Fruit fly (Drosophila melanogaster) whole organism, embryonic: ENCODE results near the gene CG1910.

Source experiments
- Bgb ChIP-seq: fragments of 200-800 bp; sonication (Bioruptor generic); IDR thresholded peaks from 2 replicates; pipeline ENCODE4 v1.3.6; 2022; ENCODE audit warnings: missing biosample characterization, missing genetic modification characterization; ENCODE audit not compliant: partially characterized antibody
- CG11560 ChIP-seq: fragments of 200-800 bp; sonication (Bioruptor generic); IDR thresholded peaks from 3 replicates; pipeline ENCODE4 v1.3.6; 2022; ENCODE audit warnings: missing biosample characterization, missing genetic modification characterization
- CG13624 ChIP-seq: fragments of 200-800 bp; sonication (Bioruptor generic); optimal IDR thresholded peaks from 2 replicates; lab custom pipeline; 2016; ENCODE audit warnings: missing biosample characterization, missing genetic modification characterization
- CG14860 ChIP-seq: fragments of 200-800 bp; sonication (Bioruptor generic); IDR thresholded peaks from 3 replicates; pipeline ENCODE4 v1.3.6; 2022; ENCODE audit warnings: missing biosample characterization, missing genetic modification characterization; ENCODE audit not compliant: partially characterized antibody
- CG15514 ChIP-seq: fragments of 200-800 bp; sonication (Bioruptor generic); optimal IDR thresholded peaks from 3 replicates; lab custom pipeline; 2017; ENCODE audit warnings: missing biosample characterization, missing genetic modification characterization, mild to moderate bottlenecking, moderate library complexity, missing genetic modification reagents
- CG1603 ChIP-seq: fragments of 200-800 bp; sonication (Bioruptor generic); optimal IDR thresholded peaks from 2 replicates; lab custom pipeline; 2019; ENCODE audit warnings: missing biosample characterization, mild to moderate bottlenecking, missing genetic modification characterization, moderate library complexity
- CG16813 ChIP-seq: fragments of 200-800 bp; sonication (Bioruptor generic); IDR thresholded peaks from 3 replicates; pipeline ENCODE4 v1.3.6; 2022; ENCODE audit warnings: missing biosample characterization, missing genetic modification characterization; ENCODE audit not compliant: partially characterized antibody
- CG2120 ChIP-seq: fragments of 200-800 bp; sonication (Bioruptor generic); optimal IDR thresholded peaks from 3 replicates; lab custom pipeline; 2016; ENCODE audit warnings: missing biosample characterization, missing genetic modification characterization
- CG30020 ChIP-seq: fragments of 200-800 bp; optimal IDR thresholded peaks from 2 replicates; lab custom pipeline; 2019; ENCODE audit warnings: missing biosample characterization, mild to moderate bottlenecking, missing genetic modification characterization, moderate library complexity
- CG3847 ChIP-seq: fragments of 200-800 bp; sonication (Bioruptor generic); IDR thresholded peaks from 2 replicates; pipeline ENCODE4 v1.3.6; 2022; ENCODE audit warnings: missing biosample characterization, missing genetic modification characterization
- CG6689 ChIP-seq: fragments of 200-800 bp; sonication (Bioruptor generic); IDR thresholded peaks from 2 replicates; pipeline ENCODE4 v1.3.6; 2022; ENCODE audit warnings: missing biosample characterization, missing genetic modification characterization
- CG7987 ChIP-seq: fragments of 200-800 bp; sonication (Bioruptor generic); optimal IDR thresholded peaks from 2 replicates; lab custom pipeline; 2018; ENCODE audit warnings: missing biosample characterization, mild to moderate bottlenecking, missing genetic modification characterization, moderate library complexity
- CG8944 ChIP-seq: fragments of 200-800 bp; sonication (Bioruptor generic); optimal IDR thresholded peaks from 3 replicates; lab custom pipeline; 2016; ENCODE audit warnings: missing biosample characterization, missing genetic modification characterization
- CG9437 ChIP-seq: fragments of 200-800 bp; sonication (Bioruptor generic); optimal IDR thresholded peaks from 2 replicates; lab custom pipeline; 2018; ENCODE audit warnings: missing biosample characterization, mild to moderate bottlenecking, missing genetic modification characterization
- Doc3 ChIP-seq: fragments of 200-800 bp; sonication (Bioruptor generic); IDR thresholded peaks from 3 replicates; pipeline ENCODE4 v1.3.6; 2022; ENCODE audit warnings: missing biosample characterization, missing genetic modification characterization; ENCODE audit not compliant: partially characterized antibody
- Ets65A ChIP-seq: fragments of 200-800 bp; sonication (Bioruptor generic); peaks from one replicate; lab custom pipeline; 2016; ENCODE audit warnings: missing biosample characterization, missing genetic modification characterization
- Ets97D ChIP-seq: fragments of 200-800 bp; sonication (Bioruptor generic); optimal IDR thresholded peaks from 3 replicates; lab custom pipeline; 2016; ENCODE audit warnings: missing biosample characterization, missing genetic modification characterization
- HmgD ChIP-seq: fragments of 200-800 bp; sonication (Bioruptor generic); optimal IDR thresholded peaks from 3 replicates; lab custom pipeline; 2016; ENCODE audit warnings: missing biosample characterization, missing genetic modification characterization
- Hr51 ChIP-seq, 2 experiments: fragments of 200-800 bp; sonication (Bioruptor generic); optimal IDR thresholded peaks; 2 replicates in 1 of 2; 3 replicates in 1 of 2; lab custom pipeline; 2016 to 2018; ENCODE audit warnings: missing biosample characterization in 2 of 2, missing genetic modification characterization in 2 of 2, mild to moderate bottlenecking in 1 of 2, moderate library complexity in 1 of 2
- Med ChIP-seq: fragments of 200-800 bp; sonication (Bioruptor generic); peaks from one replicate; lab custom pipeline; 2016; ENCODE audit warnings: missing biosample characterization, missing genetic modification characterization, mild to moderate bottlenecking, inconsistent platforms, moderate library complexity
- Mes4 ChIP-seq: fragments of 200-800 bp; sonication (Bioruptor generic); optimal IDR thresholded peaks from 2 replicates; lab custom pipeline; 2016; ENCODE audit warnings: missing biosample characterization, missing genetic modification characterization
- Sry-β ChIP-seq: fragments of 200-800 bp; sonication (Bioruptor generic); optimal IDR thresholded peaks from 2 replicates; lab custom pipeline; 2018; ENCODE audit warnings: missing biosample characterization, mild to moderate bottlenecking, missing genetic modification characterization, moderate library complexity
- Sry-δ ChIP-seq: fragments of 200-800 bp; sonication (Bioruptor generic); optimal IDR thresholded peaks from 2 replicates; lab custom pipeline; 2016; ENCODE audit warnings: missing biosample characterization, missing genetic modification characterization
- Vsx1 ChIP-seq: fragments of 200-800 bp; sonication (Bioruptor generic); optimal IDR thresholded peaks from 2 replicates; lab custom pipeline; 2017; ENCODE audit warnings: missing biosample characterization, mild to moderate bottlenecking, missing genetic modification characterization, missing genetic modification reagents
- YL-1 ChIP-seq: fragments of 200-800 bp; sonication (Bioruptor generic); optimal IDR thresholded peaks from 3 replicates; lab custom pipeline; 2017; ENCODE audit warnings: missing biosample characterization, mild to moderate bottlenecking, missing genetic modification characterization
- amos ChIP-seq: fragments of 200-800 bp; sonication (Bioruptor generic); IDR thresholded peaks from 2 replicates; pipeline ENCODE4 v1.3.6; 2022; ENCODE audit warnings: missing biosample characterization, missing genetic modification characterization; ENCODE audit not compliant: partially characterized antibody
- ase ChIP-seq: fragments of 200-800 bp; sonication (Bioruptor generic); IDR thresholded peaks from 3 replicates; pipeline ENCODE4 v1.3.6; 2022; ENCODE audit warnings: missing biosample characterization, missing genetic modification characterization
- cas ChIP-seq: fragments of 200-800 bp; sonication (Bioruptor generic); IDR thresholded peaks from 2 replicates; pipeline ENCODE4 v1.3.6; 2022; ENCODE audit warnings: missing biosample characterization, missing genetic modification characterization
- chinmo ChIP-seq: fragments of 200-800 bp; sonication (Bioruptor generic); IDR thresholded peaks from 4 replicates; pipeline ENCODE4 v1.3.6; 2022; ENCODE audit warnings: missing biosample characterization, missing genetic modification characterization; ENCODE audit not compliant: partially characterized antibody
- crc ChIP-seq: fragments of 200-800 bp; sonication (Bioruptor generic); optimal IDR thresholded peaks from 2 replicates; lab custom pipeline; 2016; ENCODE audit warnings: missing biosample characterization, missing genetic modification characterization
- croc ChIP-seq: fragments of 200-800 bp; sonication (Bioruptor generic); conservative IDR thresholded peaks from 3 replicates; pipeline ENCODE4 v1.3.6; 2022; ENCODE audit warnings: missing biosample characterization, missing genetic modification characterization
- crol ChIP-seq: fragments of 200-800 bp; sonication (Bioruptor generic); IDR thresholded peaks from 2 replicates; pipeline ENCODE4 v1.3.6; 2022; ENCODE audit warnings: missing biosample characterization, missing genetic modification characterization
- dm ChIP-seq: fragments of 200-800 bp; sonication (Bioruptor generic); optimal IDR thresholded peaks from 3 replicates; lab custom pipeline; 2016; ENCODE audit warnings: missing biosample characterization, missing genetic modification characterization
- gfzf ChIP-seq: fragments of 200-800 bp; sonication (Bioruptor generic); optimal IDR thresholded peaks from 2 replicates; lab custom pipeline; 2016; ENCODE audit warnings: missing biosample characterization, mild to moderate bottlenecking, missing genetic modification characterization, moderate library complexity
- lola ChIP-seq, 3 experiments: fragments of >200 bp in 2 of 3; fragments of 200-800 bp in 1 of 3; sonication (Bioruptor generic) in 1 of 3; optimal IDR thresholded peaks; 2 replicates each; lab custom pipeline; 2017 to 2019; ENCODE audit warnings: missing biosample characterization in 3 of 3, missing genetic modification characterization in 3 of 3, mild to moderate bottlenecking in 1 of 3, moderate library complexity in 1 of 3
- pan ChIP-seq, 4 experiments: fragments of >200 bp in 3 of 4; fragments of 200-800 bp in 1 of 4; sonication (Bioruptor generic) in 1 of 4; optimal IDR thresholded peaks in 3 of 4; IDR thresholded peaks in 1 of 4; 2 replicates each; pipeline versions ENCODE4 v1.3.6 to Lab custom; 2017 to 2022; ENCODE audit warnings: missing biosample characterization in 2 of 4, missing genetic modification characterization in 2 of 4, mixed read lengths in 1 of 4
- prd ChIP-seq, 3 experiments: fragments of >200 bp in 2 of 3; fragments of 200-800 bp in 1 of 3; sonication (Bioruptor generic) in 1 of 3; optimal IDR thresholded peaks in 2 of 3; IDR thresholded peaks in 1 of 3; 2 replicates in 2 of 3; 3 replicates in 1 of 3; pipeline versions ENCODE4 v1.3.6 to Lab custom; 2017 to 2022; ENCODE audit warnings: missing biosample characterization in 1 of 3, missing genetic modification characterization in 1 of 3
- pzg ChIP-seq: fragments of 200-800 bp; sonication (Bioruptor generic); optimal IDR thresholded peaks from 3 replicates; lab custom pipeline; 2018; ENCODE audit warnings: missing biosample characterization, mild to moderate bottlenecking, missing genetic modification characterization, moderate library complexity
- sima ChIP-seq: fragments of 200-800 bp; sonication (Bioruptor generic); optimal IDR thresholded peaks from 2 replicates; lab custom pipeline; 2016; ENCODE audit warnings: missing biosample characterization, missing genetic modification characterization
- ssp ChIP-seq: fragments of 200-800 bp; sonication (Bioruptor generic); IDR thresholded peaks from 2 replicates; pipeline ENCODE4 v1.3.6; 2022; ENCODE audit warnings: missing biosample characterization, missing genetic modification characterization
- stc ChIP-seq: fragments of 200-800 bp; sonication (Bioruptor generic); IDR thresholded peaks from 2 replicates; pipeline ENCODE4 v1.3.6; 2022; ENCODE audit warnings: missing biosample characterization, missing genetic modification characterization
- stwl ChIP-seq: fragments of 200-800 bp; sonication (Bioruptor generic); optimal IDR thresholded peaks from 3 replicates; lab custom pipeline; 2018; ENCODE audit warnings: missing biosample characterization, mild to moderate bottlenecking, missing genetic modification characterization, moderate library complexity
- tna ChIP-seq: fragments of 200-800 bp; sonication (Bioruptor generic); IDR thresholded peaks from 2 replicates; pipeline ENCODE4 v1.3.6; 2022; ENCODE audit warnings: missing biosample characterization, missing genetic modification characterization; ENCODE audit not compliant: partially characterized antibody
- trem ChIP-seq: fragments of 200-800 bp; optimal IDR thresholded peaks from 3 replicates; lab custom pipeline; 2019; ENCODE audit warnings: missing biosample characterization, mild to moderate bottlenecking, missing genetic modification characterization, moderate library complexity
- unc-4 ChIP-seq: fragments of 200-800 bp; sonication (Bioruptor generic); IDR thresholded peaks from 2 replicates; pipeline ENCODE4 v1.3.6; 2022; ENCODE audit warnings: missing biosample characterization, missing genetic modification characterization; ENCODE audit not compliant: partially characterized antibody

Gene CG1910

DNA sequence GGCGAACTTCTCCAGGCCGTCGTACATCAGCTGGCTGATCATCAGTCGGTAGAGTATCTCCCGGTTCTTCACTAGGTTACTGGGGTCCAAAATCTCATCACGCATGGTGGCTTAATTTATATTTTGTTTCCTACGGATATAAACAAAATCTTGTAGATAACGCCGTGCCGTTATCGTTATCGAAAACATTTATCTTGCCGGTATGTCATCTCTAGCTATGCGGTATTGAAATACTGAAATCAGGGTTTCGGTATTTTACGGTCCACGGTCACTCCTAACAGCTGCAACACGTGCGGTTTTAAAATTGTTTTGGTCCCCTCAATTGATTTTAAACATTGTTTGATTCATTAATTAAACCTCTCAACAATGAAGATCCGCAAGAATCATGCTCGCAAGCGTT, 10.7 kb upstream of the CG1910 start, which contains the start of the genes CstF50 and CG11563 (continued):
- TF ChIP-seq ase (GFP tag; lab: Robert Waterston, UW) = no peak
- no peak for TF ChIP-seq stc (GFP tag; lab: Robert Waterston, UW)
- peak; percentile 92 for TF ChIP-seq dm (GFP tag; lab: Kevin White, UChicago)
- no peak for TF ChIP-seq crc (GFP tag; lab: Kevin White, UChicago)
- TF ChIP-seq tna (GFP tag; lab: Robert Waterston, UW) = peak; percentile 17; the same call in 1 of the 2 replicates
- peak; percentile 71; the same call in 2 of the 4 replicates for TF ChIP-seq chinmo (GFP tag; lab: Robert Waterston, UW)
- TF ChIP-seq CG14860 (GFP tag; lab: Robert Waterston, UW) = peak; percentile 34; the same call in 1 of the 3 replicates
- TF ChIP-seq gfzf = peak; percentile 81
- TF ChIP-seq YL-1 (GFP tag; lab: Kevin White, UChicago) = peak; percentile 85
- TF ChIP-seq, all 482 proteins: peak for 46

DNA sequence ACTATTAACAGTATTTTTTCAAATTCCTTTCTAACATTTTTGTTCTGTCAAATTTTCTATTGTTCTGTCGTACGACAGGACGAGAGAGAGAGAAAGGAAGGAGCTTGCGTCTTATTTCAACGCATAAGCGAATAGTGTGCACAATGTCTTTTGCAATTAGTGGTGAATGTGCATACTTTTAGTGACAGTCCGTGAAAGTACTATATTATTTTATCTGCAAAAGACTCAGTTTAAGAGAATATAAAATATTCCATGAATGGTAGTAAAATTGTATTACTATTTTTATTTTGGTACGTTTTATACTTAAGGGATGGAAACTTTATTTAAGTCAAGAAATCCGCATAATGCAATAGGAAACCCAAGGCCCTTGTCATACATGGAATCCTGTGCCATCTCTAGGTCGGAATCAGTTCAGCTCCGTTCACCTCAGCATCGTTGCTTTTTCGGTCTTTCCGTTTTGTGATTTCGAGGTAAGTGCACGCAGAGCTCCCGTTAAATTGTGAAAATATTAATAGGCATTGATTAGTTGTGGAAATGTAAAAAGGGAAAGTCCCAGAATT, 9.3 kb upstream of the CG1910 start, which contains the start of gene eEF1alpha2:
TSS of gene eEF1alpha2 (plus strand) at position 409 of the 560 bp plus-strand sequence.
- TF ChIP-seq Med (GFP tag; lab: Kevin White, UChicago) (peak; percentile 56), Sry-δ (GFP tag; lab: Kevin White, UChicago) (peak; percentile 66), Mes4 (GFP tag; lab: Kevin White, UChicago) (no peak), CG7987 (no peak), HmgD (GFP tag; lab: Kevin White, UChicago) (no peak), unc-4 (0 out of 2 replicates have a peak, but pooled peaks have one; percentile 33), trem (no peak), Hr51 (GFP tag; optimal IDR thresholded peaks at IDR 0.05; lab: Kevin White, UChicago) (no peak), CG11560 (tag; lab: Robert Waterston, UW) (no peak), sima (GFP tag; lab: Kevin White, UChicago) (no peak), CG8944 (GFP tag; lab: Kevin White, UChicago) (no peak), Doc3 (GFP tag; lab: Robert Waterston, UW) (0 out of 3 replicates have a peak, but pooled peaks have one; percentile 11), Ets65A (no peak), CG1603 (peak; percentile 12), stwl (tag; lab: Kevin White, UChicago) (peak; percentile 20), CG6689 (GFP tag; lab: Robert Waterston, UW) (peak; percentile 23; the same call in 1 of the 2 replicates), ssp (peak; percentile 33; the same call in 1 of the 2 replicates), prd (optimal IDR thresholded peaks at IDR 0.05; lab: Kevin White, UChicago) (no peak), prd (GFP tag; IDR thresholded peaks at IDR 0.05; lab: Robert Waterston, UW) (peak; percentile 21; the same call in 1 of the 3 replicates), cas (GFP tag; lab: Robert Waterston, UW) (no peak), pan (optimal IDR thresholded peaks at IDR 0.05; lab: Kevin White, UChicago) (no peak), pan (GFP tag; optimal IDR thresholded peaks at IDR 0.05 in 1 of 2, IDR thresholded peaks at IDR 0.05 in 1 of 2) (no peak), CG13624 (GFP tag; lab: Kevin White, UChicago) (no peak), CG2120 (GFP tag; lab: Kevin White, UChicago) (peak; percentile 14), dm (GFP tag; lab: Kevin White, UChicago) (no peak), croc (GFP tag; lab: Robert Waterston, UW) (no peak), amos (0 out of 2 replicates have a peak, but pooled peaks have one; percentile 17), crol (GFP tag; lab: Robert Waterston, UW) (no peak), ase (GFP tag; lab: Robert Waterston, UW) (no peak), CG9437 (GFP tag; lab: Kevin White, UChicago) (no peak), Vsx1 (GFP tag; lab: Kevin White, UChicago) (no peak), lola (GFP tag; optimal IDR thresholded peaks at IDR 0.05; lab: Kevin White, UChicago) (peak in 1 of 3 experiments; percentile 10), Bgb (0 out of 2 replicates have a peak, but pooled peaks have one; percentile 30), CG16813 (GFP tag; lab: Robert Waterston, UW) (0 out of 3 replicates have a peak, but pooled peaks have one; percentile 22), CG15514 (GFP tag; lab: Kevin White, UChicago) (peak; percentile 98), CG3847 (GFP tag; lab: Robert Waterston, UW) (no peak), pzg (peak; percentile 12), Ets97D (GFP tag; lab: Kevin White, UChicago) (peak; percentile 46), CG30020 (peak; percentile 55), Sry-β (GFP tag; lab: Kevin White, UChicago) (peak; percentile 31)
